Worm (Caenorhabditis elegans) whole organism, L1 larva: ENCODE measurements around the gene srg-6.

Source experiments
- C04F5.9 ChIP-seq: sonication (generic microtip); optimal IDR thresholded peaks from 2 replicates; lab custom pipeline; 2016; ENCODE audit warnings: missing genetic modification characterization, missing compliant biosample characterization
- C16A3.4 ChIP-seq: fragments of 150-350 bp; optimal IDR thresholded peaks from 2 replicates; lab custom pipeline; 2014; ENCODE audit warnings: missing biosample characterization, missing genetic modification characterization
- C34B4.2 ChIP-seq: sonication (generic microtip); optimal IDR thresholded peaks from 2 replicates; lab custom pipeline; 2017; ENCODE audit warnings: mild to moderate bottlenecking, missing genetic modification characterization, missing compliant biosample characterization
- Y116A8C.19 ChIP-seq: sonication (generic microtip); optimal IDR thresholded peaks from 2 replicates; lab custom pipeline; 2016; ENCODE audit warnings: missing compliant biosample characterization, missing genetic modification characterization, borderline replicate concordance
- aly-2 ChIP-seq: fragments of 150-350 bp; optimal IDR thresholded peaks from 2 replicates; lab custom pipeline; 2014; ENCODE audit warnings: missing biosample characterization, missing genetic modification characterization
- blmp-1 ChIP-seq: fragments of 150-350 bp; optimal IDR thresholded peaks from 2 replicates; lab custom pipeline; 2014; ENCODE audit warnings: missing biosample characterization, missing genetic modification characterization
- ceh-8 ChIP-seq: fragments of 200-800 bp; sonication (Bioruptor generic); optimal IDR thresholded peaks from 2 replicates; lab custom pipeline; 2018; ENCODE audit warnings: mild to moderate bottlenecking, missing genetic modification characterization, moderate library complexity, missing compliant biosample characterization
- ceh-82 ChIP-seq, 3 experiments: fragments of 150-350 bp in 1 of 3; sonication (generic microtip) in 2 of 3; optimal IDR thresholded peaks; 2 replicates each; lab custom pipeline; 2014 to 2017; ENCODE audit warnings: missing biosample characterization in 3 of 3, missing genetic modification characterization in 3 of 3
- dpl-1 ChIP-seq, 3 experiments: fragments of 150-350 bp in 2 of 3; sonication (generic microtip) in 1 of 3; optimal IDR thresholded peaks; 2 replicates each; lab custom pipeline; 2014 to 2017; ENCODE audit warnings: missing biosample characterization in 3 of 3, missing genetic modification characterization in 3 of 3, missing genetic modification reagents in 3 of 3
- dsc-1 ChIP-seq: sonication (generic microtip); optimal IDR thresholded peaks from 2 replicates; lab custom pipeline; 2016; ENCODE audit warnings: mild to moderate bottlenecking, missing genetic modification characterization, missing compliant biosample characterization
- egl-13 ChIP-seq: sonication (generic microtip); optimal IDR thresholded peaks from 2 replicates; lab custom pipeline; 2016; ENCODE audit warnings: missing genotype, missing genetic modification reagents, missing genetic modification characterization, missing compliant biosample characterization
- elt-3 ChIP-seq, 6 experiments: fragments of 150-350 bp in 1 of 6; sonication (generic microtip); optimal IDR thresholded peaks; 2 replicates each; lab custom pipeline; 2017 to 2018; ENCODE audit warnings: missing biosample characterization in 6 of 6, missing genetic modification characterization in 6 of 6, inconsistent platforms in 1 of 6
- fkh-10 ChIP-seq: sonication (generic microtip); optimal IDR thresholded peaks from 2 replicates; lab custom pipeline; 2017; ENCODE audit warnings: missing biosample characterization, missing genetic modification reagents, missing genetic modification characterization
- fos-1 ChIP-seq: fragments of 150-350 bp; optimal IDR thresholded peaks from 2 replicates; lab custom pipeline; 2014; ENCODE audit warnings: missing biosample characterization, missing genetic modification characterization
- grh-1 ChIP-seq: fragments of 200-800 bp; sonication (Bioruptor generic); IDR thresholded peaks from 2 replicates; pipeline ENCODE4 v1.3.6; 2022; ENCODE audit warnings: missing genetic modification reagents, missing genetic modification characterization, missing compliant biosample characterization
- hlh-17 ChIP-seq: fragments of 200-800 bp; sonication (Bioruptor generic); optimal IDR thresholded peaks from 2 replicates; lab custom pipeline; 2018; ENCODE audit warnings: missing genetic modification characterization, mild to moderate bottlenecking, missing compliant biosample characterization, moderate library complexity, borderline replicate concordance
- hlh-4 ChIP-seq: sonication (generic microtip); optimal IDR thresholded peaks from 2 replicates; lab custom pipeline; 2016; ENCODE audit warnings: mild to moderate bottlenecking, missing genetic modification characterization, missing compliant biosample characterization
- hpl-2 ChIP-seq: fragments of 150-350 bp; optimal IDR thresholded peaks from 2 replicates; lab custom pipeline; 2014; ENCODE audit warnings: missing biosample characterization, missing genetic modification reagents, missing genetic modification characterization
- irx-1 ChIP-seq: sonication (generic microtip); optimal IDR thresholded peaks from 2 replicates; lab custom pipeline; 2016; ENCODE audit warnings: missing genetic modification characterization, missing compliant biosample characterization
- isw-1 ChIP-seq: fragments of 200-800 bp; sonication (Bioruptor generic); IDR thresholded peaks from 2 replicates; pipeline ENCODE4 v1.3.6; 2022; ENCODE audit warnings: missing genetic modification characterization, missing compliant biosample characterization
- jun-1 ChIP-seq: fragments of 150-350 bp; optimal IDR thresholded peaks from 2 replicates; lab custom pipeline; 2014; ENCODE audit warnings: missing biosample characterization, missing genetic modification reagents, missing genetic modification characterization
- lin-13 ChIP-seq: fragments of 150-350 bp; optimal IDR thresholded peaks from 2 replicates; lab custom pipeline; 2014; ENCODE audit warnings: missing biosample characterization, missing genetic modification reagents, missing genetic modification characterization
- lin-15B ChIP-seq: fragments of 150-350 bp; sonication (generic microtip); optimal IDR thresholded peaks from 3 replicates; lab custom pipeline; 2014; ENCODE audit warnings: missing biosample characterization, missing genetic modification characterization
- lin-39 ChIP-seq: fragments of 150-350 bp; optimal IDR thresholded peaks from 2 replicates; lab custom pipeline; 2014; ENCODE audit warnings: missing biosample characterization, missing genetic modification reagents, missing genetic modification characterization
- mef-2 ChIP-seq: fragments of 150-350 bp; optimal IDR thresholded peaks from 2 replicates; lab custom pipeline; 2014; ENCODE audit warnings: missing biosample characterization, missing genetic modification characterization
- mep-1 ChIP-seq: fragments of 150-350 bp; optimal IDR thresholded peaks from 2 replicates; lab custom pipeline; 2014; ENCODE audit warnings: missing biosample characterization, missing genetic modification characterization
- nhr-11 ChIP-seq: fragments of 150-350 bp; optimal IDR thresholded peaks from 2 replicates; lab custom pipeline; 2014; ENCODE audit warnings: missing biosample characterization, missing genetic modification characterization
- nhr-12 ChIP-seq: sonication (generic microtip); optimal IDR thresholded peaks from 2 replicates; lab custom pipeline; 2017; ENCODE audit warnings: missing biosample characterization, missing genetic modification characterization
- nhr-19 ChIP-seq: fragments of 200-800 bp; sonication (Bioruptor generic); conservative IDR thresholded peaks from 2 replicates; pipeline ENCODE4 v1.3.6; 2022; ENCODE audit warnings: missing genetic modification characterization, missing compliant biosample characterization
- nhr-20 ChIP-seq: sonication (generic microtip); optimal IDR thresholded peaks from 2 replicates; lab custom pipeline; 2016; ENCODE audit warnings: mild to moderate bottlenecking, missing genetic modification characterization, missing compliant biosample characterization
- nhr-237 ChIP-seq: fragments of 150-350 bp; optimal IDR thresholded peaks from 2 replicates; lab custom pipeline; 2014; ENCODE audit warnings: missing biosample characterization, missing genetic modification characterization
- nhr-47 ChIP-seq: sonication (generic microtip); optimal IDR thresholded peaks from 2 replicates; lab custom pipeline; 2016; ENCODE audit warnings: mild to moderate bottlenecking, missing genetic modification characterization, moderate library complexity, missing compliant biosample characterization
- nhr-71 ChIP-seq: sonication (generic microtip); optimal IDR thresholded peaks from 2 replicates; lab custom pipeline; 2016; ENCODE audit warnings: mild to moderate bottlenecking, missing genetic modification characterization, moderate library complexity, missing compliant biosample characterization
- nhr-76 ChIP-seq: sonication (generic microtip); optimal IDR thresholded peaks from 2 replicates; lab custom pipeline; 2017; ENCODE audit warnings: missing biosample characterization, missing genetic modification characterization
- nhr-85 ChIP-seq: sonication (generic microtip); peaks from one replicate; lab custom pipeline; 2016; ENCODE audit warnings: missing genetic modification characterization, inconsistent platforms, missing compliant biosample characterization
- nhr-90 ChIP-seq: sonication (generic microtip); optimal IDR thresholded peaks from 2 replicates; lab custom pipeline; 2016; ENCODE audit warnings: mild to moderate bottlenecking, missing genetic modification characterization, missing compliant biosample characterization; ENCODE audit not compliant: poor library complexity
- pag-3 ChIP-seq: sonication (generic microtip); optimal IDR thresholded peaks from 2 replicates; lab custom pipeline; 2017; ENCODE audit warnings: missing genetic modification characterization, mild to moderate bottlenecking, missing compliant biosample characterization, antibody characterized with exemption, borderline replicate concordance; ENCODE audit not compliant: insufficient read depth
- rnt-1 ChIP-seq: sonication (generic microtip); optimal IDR thresholded peaks from 2 replicates; lab custom pipeline; 2016; ENCODE audit warnings: mild to moderate bottlenecking, missing genetic modification characterization, moderate library complexity, missing compliant biosample characterization
- skn-1 ChIP-seq: fragments of 150-350 bp; optimal IDR thresholded peaks from 2 replicates; lab custom pipeline; 2014; ENCODE audit warnings: missing biosample characterization, missing genetic modification characterization
- snu-23 ChIP-seq: sonication (generic microtip); optimal IDR thresholded peaks from 2 replicates; lab custom pipeline; 2016; ENCODE audit warnings: missing genetic modification characterization, missing compliant biosample characterization
- sup-37 ChIP-seq: fragments of 200-800 bp; sonication (Bioruptor generic); optimal IDR thresholded peaks from 2 replicates; lab custom pipeline; 2018; ENCODE audit warnings: mild to moderate bottlenecking, missing genetic modification characterization, missing compliant biosample characterization
- swsn-7 ChIP-seq: sonication (generic microtip); optimal IDR thresholded peaks from 2 replicates; lab custom pipeline; 2016; ENCODE audit warnings: missing genetic modification characterization, missing compliant biosample characterization
- tlp-1 ChIP-seq: fragments of 150-350 bp; optimal IDR thresholded peaks from 2 replicates; lab custom pipeline; 2014; ENCODE audit warnings: missing biosample characterization, missing genetic modification characterization
- unc-130 ChIP-seq: fragments of 150-350 bp; optimal IDR thresholded peaks from 2 replicates; lab custom pipeline; 2017; ENCODE audit warnings: missing biosample characterization, missing genetic modification characterization, inconsistent platforms
- unc-30 ChIP-seq: sonication (generic microtip); optimal IDR thresholded peaks from 2 replicates; lab custom pipeline; 2017; ENCODE audit warnings: missing biosample characterization, missing genetic modification characterization
- unc-62 ChIP-seq: fragments of 150-350 bp; optimal IDR thresholded peaks from 2 replicates; lab custom pipeline; 2014; ENCODE audit warnings: missing biosample characterization, missing genetic modification reagents, missing genetic modification characterization
- unc-86 ChIP-seq: sonication (generic microtip); optimal IDR thresholded peaks from 2 replicates; lab custom pipeline; 2016; ENCODE audit warnings: missing genetic modification characterization, missing compliant biosample characterization
- zag-1 ChIP-seq: fragments of 150-350 bp; optimal IDR thresholded peaks from 2 replicates; lab custom pipeline; 2014; ENCODE audit warnings: missing biosample characterization, missing genetic modification characterization
- zip-4 ChIP-seq: fragments of 200-800 bp; sonication (Bioruptor generic); optimal IDR thresholded peaks from 2 replicates; lab custom pipeline; 2018; ENCODE audit warnings: mild to moderate bottlenecking, missing genetic modification characterization, moderate library complexity, missing compliant biosample characterization
- ztf-11 ChIP-seq, 2 experiments: sonication (generic microtip); optimal IDR thresholded peaks; 2 replicates each; lab custom pipeline; 2016 to 2017; ENCODE audit warnings: missing genetic modification characterization in 2 of 2, missing biosample characterization in 1 of 2, missing compliant biosample characterization in 1 of 2
- ztf-4 ChIP-seq: fragments of 150-350 bp; optimal IDR thresholded peaks from 2 replicates; lab custom pipeline; 2014; ENCODE audit warnings: missing biosample characterization, missing genetic modification characterization

Gene srg-6

DNA sequence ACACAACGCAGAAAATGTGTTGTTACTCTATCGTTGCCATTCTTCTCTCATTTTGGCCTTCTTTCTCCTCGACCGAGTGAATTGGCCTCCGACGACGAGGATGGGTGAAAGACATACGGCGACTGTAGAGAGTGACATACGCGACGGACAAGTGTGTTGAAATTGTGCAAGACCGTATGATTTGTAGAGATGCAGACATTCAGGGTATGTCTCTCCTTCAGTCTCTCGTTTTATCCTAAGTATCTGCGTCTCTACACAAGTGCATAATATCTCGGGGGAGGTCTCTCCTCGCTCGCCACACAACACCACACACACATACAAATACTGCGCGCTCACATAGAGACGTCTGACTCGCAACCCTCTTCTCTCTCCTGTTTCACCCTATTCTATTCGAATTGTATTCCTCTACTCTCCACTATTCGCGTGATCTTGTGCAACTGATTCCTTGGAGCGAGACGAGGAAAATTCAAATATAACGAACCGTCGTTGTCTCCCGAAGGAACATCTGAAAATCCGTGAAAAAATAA lies 14.3 kb upstream of the srg-6 start, which contains the start of gene hmg-1.2 (continued):
- TF ChIP-seq unc-62 (GFP tag; lab: Kevin White, UChicago) (no peak), sup-37 (peak; percentile 46), swsn-7 (tag; lab: Kevin White, UChicago) (peak; percentile 92), dsc-1 (tag; lab: Kevin White, UChicago) (peak; percentile 84), nhr-11 (tag; lab: Kevin White, UChicago) (peak; percentile 57), tlp-1 (tag; lab: Kevin White, UChicago) (no peak), nhr-20 (peak; percentile 90), lin-15B (peak; percentile 25), C16A3.4 (tag; lab: Kevin White, UChicago) (peak; percentile 74), nhr-76 (tag; lab: Kevin White, UChicago) (no peak), nhr-237 (tag; lab: Kevin White, UChicago) (no peak), hlh-17 (GFP tag; lab: Kevin White, UChicago) (no peak), C34B4.2 (tag; lab: Kevin White, UChicago) (no peak), jun-1 (tag; lab: Kevin White, UChicago) (peak; percentile 76), dpl-1 (GFP tag; optimal IDR thresholded peaks at IDR 0.05; lab: Kevin White, UChicago) (peak; percentile 41 to 54 (median 52)), zag-1 (tag; lab: Kevin White, UChicago) (no peak), nhr-12 (tag; lab: Kevin White, UChicago) (no peak), unc-130 (peak; percentile 66), unc-86 (tag; lab: Kevin White, UChicago) (peak; percentile 83), hpl-2 (peak; percentile 68), pag-3 (no peak), lin-39 (tag; lab: Kevin White, UChicago) (no peak), elt-3 (tag; optimal IDR thresholded peaks at IDR 0.05; lab: Kevin White, UChicago) (peak in 3 of 6 experiments; percentile 8 to 52 (median 48)), ztf-4 (tag; lab: Kevin White, UChicago) (peak; percentile 77), nhr-71 (tag; lab: Kevin White, UChicago) (peak; percentile 94), isw-1 (GFP tag; lab: Robert Waterston, UW) (peak; percentile 63), fos-1 (tag; lab: Kevin White, UChicago) (peak; percentile 78), ztf-11 (tag; optimal IDR thresholded peaks at IDR 0.05; lab: Kevin White, UChicago) (peak in 1 of 2 experiments; percentile 52), egl-13 (tag; lab: Kevin White, UChicago) (peak; percentile 30), rnt-1 (tag; lab: Kevin White, UChicago) (peak; percentile 73), skn-1 (tag; lab: Kevin White, UChicago) (no peak), nhr-47 (tag; lab: Kevin White, UChicago) (peak; percentile 83), nhr-90 (peak; percentile 69), zip-4 (GFP tag; lab: Kevin White, UChicago) (peak; percentile 61), mef-2 (peak; percentile 28)

DNA sequence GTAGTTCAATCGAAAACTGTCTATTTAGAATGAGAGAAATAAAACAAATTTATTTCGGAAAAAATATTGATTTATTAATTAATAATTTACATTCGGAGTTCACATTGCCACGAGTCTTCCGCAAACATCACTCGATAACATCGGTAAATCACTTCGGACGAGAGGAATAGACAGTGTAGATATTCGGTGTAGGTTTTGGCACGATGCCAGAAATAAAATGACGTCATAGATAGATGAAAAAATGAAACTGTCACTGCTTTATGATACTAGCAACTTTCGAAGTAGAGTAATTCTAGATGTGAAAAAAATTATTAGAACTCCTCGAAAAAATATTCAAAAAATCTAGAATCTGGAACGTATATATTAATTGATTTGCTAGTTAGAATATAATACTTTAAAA lies 13.6 kb upstream of the srg-6 start:
- no peak for TF ChIP-seq nhr-76 (tag; lab: Kevin White, UChicago)
- no peak for TF ChIP-seq nhr-19 (GFP tag; lab: Robert Waterston, UW)
- TF ChIP-seq fkh-10 (GFP tag; lab: Kevin White, UChicago) = no peak
- TF ChIP-seq snu-23 = no peak
- no peak for TF ChIP-seq ceh-82 (tag; optimal IDR thresholded peaks at IDR 0.05; lab: Kevin White, UChicago)
- TF ChIP-seq unc-30 (tag; lab: Kevin White, UChicago) = no peak
- no peak for TF ChIP-seq hlh-17 (GFP tag; lab: Kevin White, UChicago)
- TF ChIP-seq mep-1 (tag; lab: Kevin White, UChicago) = no peak
- no peak for TF ChIP-seq skn-1 (tag; lab: Kevin White, UChicago)
- TF ChIP-seq nhr-85 (tag; lab: Kevin White, UChicago) = peak; percentile 76
- TF ChIP-seq aly-2 = no peak
- TF ChIP-seq lin-13 (GFP tag; lab: Kevin White, UChicago) = peak; percentile 19
- no peak for TF ChIP-seq Y116A8C.19
- TF ChIP-seq jun-1 (tag; lab: Kevin White, UChicago) = no peak
- no peak for TF ChIP-seq grh-1
- no peak for TF ChIP-seq irx-1 (tag; lab: Kevin White, UChicago)
- no peak for TF ChIP-seq ceh-8 (GFP tag; lab: Kevin White, UChicago)
- TF ChIP-seq nhr-11 (tag; lab: Kevin White, UChicago) = no peak
- no peak for TF ChIP-seq hlh-4 (tag; lab: Kevin White, UChicago)
- TF ChIP-seq rnt-1 (tag; lab: Kevin White, UChicago) = peak; percentile 6
- TF ChIP-seq zip-4 (GFP tag; lab: Kevin White, UChicago) = no peak
- TF ChIP-seq blmp-1 = no peak
- no peak for TF ChIP-seq C04F5.9 (tag; lab: Kevin White, UChicago)
- no peak for TF ChIP-seq isw-1 (GFP tag; lab: Robert Waterston, UW)
- TF ChIP-seq unc-130 = no peak
